Fruit fly (Drosophila melanogaster) whole organism, embryonic: ENCODE results near the gene CG46307.
A peak's percentile ranks its signal among the peaks of the same experiment; 100 is the strongest.

ENCODE experiments used
- Adf1 ChIP-seq: fragments of 200-800 bp; sonication (Bioruptor generic); IDR thresholded peaks from 2 replicates; pipeline ENCODE4 v1.3.6; 2022; ENCODE audit warnings: missing biosample characterization, missing genetic modification characterization
- Atf-2 ChIP-seq: fragments of 200-800 bp; sonication (Bioruptor generic); optimal IDR thresholded peaks from 2 replicates; lab custom pipeline; 2016; ENCODE audit warnings: missing biosample characterization, missing genetic modification characterization
- CG10431 ChIP-seq: fragments of 200-800 bp; sonication (Bioruptor generic); optimal IDR thresholded peaks from 3 replicates; lab custom pipeline; 2018; ENCODE audit warnings: missing biosample characterization, mild to moderate bottlenecking, missing genetic modification characterization
- CG11504 ChIP-seq: fragments of 200-800 bp; sonication (Bioruptor generic); optimal IDR thresholded peaks from 3 replicates; lab custom pipeline; 2019; ENCODE audit warnings: missing biosample characterization, mild to moderate bottlenecking, missing genetic modification characterization, moderate library complexity
- CG12391 ChIP-seq: fragments of 200-800 bp; sonication (Bioruptor generic); optimal IDR thresholded peaks from 3 replicates; lab custom pipeline; 2018; ENCODE audit warnings: missing biosample characterization, mild to moderate bottlenecking, missing genetic modification characterization, moderate library complexity
- CG12769 ChIP-seq: fragments of 200-800 bp; sonication (Bioruptor generic); optimal IDR thresholded peaks from 2 replicates; lab custom pipeline; 2019; ENCODE audit warnings: missing biosample characterization, mild to moderate bottlenecking, missing genetic modification characterization, moderate library complexity
- CG13287 ChIP-seq: fragments of 200-800 bp; sonication (Bioruptor generic); IDR thresholded peaks from 2 replicates; pipeline ENCODE4 v1.3.6; 2022; ENCODE audit warnings: missing biosample characterization, missing genetic modification characterization; ENCODE audit not compliant: partially characterized antibody
- CG14014 ChIP-seq: fragments of 200-800 bp; sonication (Bioruptor generic); IDR thresholded peaks from 2 replicates; pipeline ENCODE4 v1.3.6; 2022; ENCODE audit warnings: missing biosample characterization, missing genetic modification characterization
- CG16779 ChIP-seq: fragments of 200-800 bp; sonication (Bioruptor generic); IDR thresholded peaks from 2 replicates; pipeline ENCODE4 v1.3.6; 2022; ENCODE audit warnings: missing biosample characterization, missing genetic modification characterization
- CG16815 ChIP-seq: fragments of 200-800 bp; sonication (Bioruptor generic); optimal IDR thresholded peaks from 3 replicates; lab custom pipeline; 2017; ENCODE audit warnings: missing biosample characterization, mild to moderate bottlenecking, missing genetic modification characterization
- CG17829 ChIP-seq: fragments of 200-800 bp; optimal IDR thresholded peaks from 2 replicates; lab custom pipeline; 2019; ENCODE audit warnings: missing biosample characterization, mild to moderate bottlenecking, missing genetic modification characterization, moderate library complexity
- CG17912 ChIP-seq: fragments of 200-800 bp; sonication (Bioruptor generic); optimal IDR thresholded peaks from 2 replicates; lab custom pipeline; 2018; ENCODE audit warnings: missing biosample characterization, mild to moderate bottlenecking, missing genetic modification characterization
- CG3838 ChIP-seq: fragments of 200-800 bp; sonication (Bioruptor generic); optimal IDR thresholded peaks from 3 replicates; lab custom pipeline; 2016; ENCODE audit warnings: missing biosample characterization, missing genetic modification characterization
- CG3995 ChIP-seq: fragments of 200-800 bp; sonication (Bioruptor generic); optimal IDR thresholded peaks from 3 replicates; lab custom pipeline; 2016; ENCODE audit warnings: missing biosample characterization, missing genetic modification characterization
- CG4328 ChIP-seq: fragments of 200-800 bp; sonication (Bioruptor generic); optimal IDR thresholded peaks from 3 replicates; lab custom pipeline; 2017; ENCODE audit warnings: missing biosample characterization, missing genetic modification reagents, missing genetic modification characterization
- CG4820 ChIP-seq: fragments of 200-800 bp; sonication (Bioruptor generic); optimal IDR thresholded peaks from 3 replicates; lab custom pipeline; 2016; ENCODE audit warnings: missing biosample characterization, missing genetic modification characterization
- CG5180 ChIP-seq: fragments of 200-800 bp; sonication (Bioruptor generic); optimal IDR thresholded peaks from 3 replicates; lab custom pipeline; 2017; ENCODE audit warnings: missing biosample characterization, missing genetic modification characterization, mild to moderate bottlenecking, moderate library complexity, missing genetic modification reagents
- CG6272 ChIP-seq: fragments of 200-800 bp; sonication (Bioruptor generic); IDR thresholded peaks from 2 replicates; pipeline ENCODE4 v1.3.6; 2022; ENCODE audit warnings: missing biosample characterization, missing genetic modification characterization
- CG7786 ChIP-seq: fragments of 200-800 bp; sonication (Bioruptor generic); optimal IDR thresholded peaks from 2 replicates; lab custom pipeline; 2016; ENCODE audit warnings: missing biosample characterization, missing genetic modification characterization
- CG7928 ChIP-seq: fragments of 200-800 bp; sonication (Bioruptor generic); optimal IDR thresholded peaks from 2 replicates; lab custom pipeline; 2017; ENCODE audit warnings: missing biosample characterization, mild to moderate bottlenecking, missing genetic modification characterization
- CrebB ChIP-seq: fragments of 200-800 bp; sonication (Bioruptor generic); optimal IDR thresholded peaks from 3 replicates; lab custom pipeline; 2018; ENCODE audit warnings: missing biosample characterization, mild to moderate bottlenecking, missing genetic modification characterization
- Doc3 ChIP-seq: fragments of 200-800 bp; sonication (Bioruptor generic); IDR thresholded peaks from 3 replicates; pipeline ENCODE4 v1.3.6; 2022; ENCODE audit warnings: missing biosample characterization, missing genetic modification characterization; ENCODE audit not compliant: partially characterized antibody
- Dref ChIP-seq: fragments of 200-800 bp; sonication (Bioruptor generic); IDR thresholded peaks from 2 replicates; pipeline ENCODE4 v1.3.6; 2022; ENCODE audit warnings: missing biosample characterization, missing genetic modification characterization
- Hr39 ChIP-seq: fragments of >200 bp; optimal IDR thresholded peaks from 2 replicates; lab custom pipeline; 2017
- MTF-1 ChIP-seq: fragments of 200-800 bp; sonication (Bioruptor generic); optimal IDR thresholded peaks from 2 replicates; lab custom pipeline; 2018; ENCODE audit warnings: missing biosample characterization, mild to moderate bottlenecking, missing genetic modification characterization, borderline replicate concordance
- Mes4 ChIP-seq: fragments of 200-800 bp; sonication (Bioruptor generic); optimal IDR thresholded peaks from 2 replicates; lab custom pipeline; 2016; ENCODE audit warnings: missing biosample characterization, missing genetic modification characterization
- Myb ChIP-seq: fragments of 200-800 bp; sonication (Bioruptor generic); optimal IDR thresholded peaks from 2 replicates; lab custom pipeline; 2016; ENCODE audit warnings: missing biosample characterization, missing genetic modification characterization
- Sox102F ChIP-seq: fragments of 200-800 bp; sonication (Bioruptor generic); optimal IDR thresholded peaks from 2 replicates; lab custom pipeline; 2018; ENCODE audit warnings: missing biosample characterization, mild to moderate bottlenecking, missing genetic modification characterization, moderate library complexity
- Tbp ChIP-seq: fragments of >200 bp; optimal IDR thresholded peaks from 2 replicates; lab custom pipeline; 2018; ENCODE audit warnings: missing biosample characterization, missing genetic modification characterization
- bab2 ChIP-seq: fragments of 200-800 bp; sonication (Bioruptor generic); optimal IDR thresholded peaks from 2 replicates; lab custom pipeline; 2016; ENCODE audit warnings: missing biosample characterization, missing genetic modification characterization
- caup ChIP-seq: fragments of 200-800 bp; sonication (Bioruptor generic); optimal IDR thresholded peaks from 3 replicates; lab custom pipeline; 2017; ENCODE audit warnings: missing biosample characterization, mild to moderate bottlenecking, missing genetic modification characterization, moderate library complexity; ENCODE audit not compliant: severe bottlenecking
- dm ChIP-seq: fragments of 200-800 bp; sonication (Bioruptor generic); optimal IDR thresholded peaks from 3 replicates; lab custom pipeline; 2016; ENCODE audit warnings: missing biosample characterization, missing genetic modification characterization
- dmrt11E ChIP-seq: fragments of 200-800 bp; sonication (Bioruptor generic); optimal IDR thresholded peaks from 3 replicates; lab custom pipeline; 2018; ENCODE audit warnings: missing biosample characterization, mild to moderate bottlenecking, missing genetic modification characterization, moderate library complexity
- dpn ChIP-seq, 2 experiments: fragments of 200-800 bp; sonication (Bioruptor generic); optimal IDR thresholded peaks; 3 replicates each; lab custom pipeline; 2016; ENCODE audit warnings: missing biosample characterization in 2 of 2, missing genetic modification characterization in 2 of 2
- emc ChIP-seq: fragments of 200-800 bp; sonication (Bioruptor generic); optimal IDR thresholded peaks from 2 replicates; lab custom pipeline; 2016; ENCODE audit warnings: missing biosample characterization, missing genetic modification characterization
- eyg ChIP-seq: fragments of 200-800 bp; sonication (Bioruptor generic); optimal IDR thresholded peaks from 3 replicates; lab custom pipeline; 2016; ENCODE audit warnings: missing biosample characterization, missing genetic modification characterization
- gce ChIP-seq: fragments of 200-800 bp; sonication (Bioruptor generic); IDR thresholded peaks from 3 replicates; pipeline ENCODE4 v1.3.6; 2022; ENCODE audit warnings: missing biosample characterization, missing genetic modification characterization
- gem ChIP-seq: fragments of 200-800 bp; sonication (Bioruptor generic); optimal IDR thresholded peaks from 2 replicates; lab custom pipeline; 2019; ENCODE audit warnings: missing biosample characterization, mild to moderate bottlenecking, missing genetic modification characterization, moderate library complexity
- gfzf ChIP-seq: fragments of 200-800 bp; sonication (Bioruptor generic); optimal IDR thresholded peaks from 2 replicates; lab custom pipeline; 2016; ENCODE audit warnings: missing biosample characterization, mild to moderate bottlenecking, missing genetic modification characterization, moderate library complexity
- gsb ChIP-seq: fragments of 200-800 bp; sonication (Bioruptor generic); IDR thresholded peaks from 2 replicates; pipeline ENCODE4 v1.3.6; 2022; ENCODE audit warnings: missing biosample characterization, missing genetic modification characterization
- ind ChIP-seq: fragments of 200-800 bp; sonication (Bioruptor generic); optimal IDR thresholded peaks from 3 replicates; lab custom pipeline; 2016; ENCODE audit warnings: missing biosample characterization, missing genetic modification characterization
- jing ChIP-seq: fragments of 200-800 bp; sonication (Bioruptor generic); optimal IDR thresholded peaks from 2 replicates; lab custom pipeline; 2018; ENCODE audit warnings: missing biosample characterization, mild to moderate bottlenecking, missing genetic modification characterization
- lola ChIP-seq, 3 experiments: fragments of >200 bp in 2 of 3; fragments of 200-800 bp in 1 of 3; sonication (Bioruptor generic) in 1 of 3; optimal IDR thresholded peaks; 2 replicates each; lab custom pipeline; 2017 to 2019; ENCODE audit warnings: missing biosample characterization in 3 of 3, missing genetic modification characterization in 3 of 3, mild to moderate bottlenecking in 1 of 3, moderate library complexity in 1 of 3
- phol ChIP-seq: fragments of 200-800 bp; sonication (Bioruptor generic); optimal IDR thresholded peaks from 3 replicates; lab custom pipeline; 2018; ENCODE audit warnings: missing biosample characterization, mild to moderate bottlenecking, missing genetic modification characterization, moderate library complexity
- repo ChIP-seq: fragments of 200-800 bp; sonication (Bioruptor generic); optimal IDR thresholded peaks from 2 replicates; lab custom pipeline; 2016; ENCODE audit warnings: missing biosample characterization, missing genetic modification characterization
- schlank ChIP-seq: fragments of 200-800 bp; sonication (Bioruptor generic); optimal IDR thresholded peaks from 2 replicates; lab custom pipeline; 2018; ENCODE audit warnings: missing biosample characterization, mild to moderate bottlenecking, missing genetic modification characterization
- sd ChIP-seq: fragments of 200-800 bp; sonication (Bioruptor generic); optimal IDR thresholded peaks from 3 replicates; lab custom pipeline; 2018; ENCODE audit warnings: missing biosample characterization, mild to moderate bottlenecking, missing genetic modification characterization, moderate library complexity
- sens ChIP-seq: fragments of 200-800 bp; sonication (Bioruptor generic); peaks from one replicate; lab custom pipeline; 2016; ENCODE audit warnings: missing biosample characterization, missing genetic modification characterization
- stc ChIP-seq: fragments of 200-800 bp; sonication (Bioruptor generic); IDR thresholded peaks from 2 replicates; pipeline ENCODE4 v1.3.6; 2022; ENCODE audit warnings: missing biosample characterization, missing genetic modification characterization
- vvl ChIP-seq: fragments of 200-800 bp; sonication (Bioruptor generic); IDR thresholded peaks from 2 replicates; pipeline ENCODE4 v1.3.6; 2022; ENCODE audit warnings: missing biosample characterization, missing genetic modification characterization
- wor ChIP-seq: fragments of 200-800 bp; sonication (Bioruptor generic); IDR thresholded peaks from 2 replicates; pipeline ENCODE4 v1.3.6; 2022; ENCODE audit warnings: missing biosample characterization, missing genetic modification characterization

Gene CG46307

dm6 chr2L:21158554-21158953, 54.2 kb downstream of the CG46307 start, which contains the start of the genes Coq3 and Pld3 (continued):
- TF ChIP-seq Atf-2 (GFP tag; lab: Kevin White, UChicago) (peak; percentile 35), CG6272 (GFP tag; lab: Robert Waterston, UW) (0 out of 2 replicates have a peak, but pooled peaks have one; percentile 44), lola (GFP tag; optimal IDR thresholded peaks at IDR 0.05; lab: Kevin White, UChicago) (peak in 1 of 3 experiments; percentile 69), CG11504 (tag; lab: Kevin White, UChicago) (peak; percentile 86), CG16779 (GFP tag; lab: Robert Waterston, UW) (peak; percentile 80), ind (GFP tag; lab: Kevin White, UChicago) (peak; percentile 89), schlank (tag; lab: Kevin White, UChicago) (peak; percentile 70), dm (GFP tag; lab: Kevin White, UChicago) (no peak), dmrt11E (tag; lab: Kevin White, UChicago) (peak; percentile 68), gfzf (GFP tag; lab: Kevin White, UChicago) (no peak), CG17912 (GFP tag; lab: Kevin White, UChicago) (peak; percentile 35), CG7786 (GFP tag; lab: Kevin White, UChicago) (peak; percentile 65), Mes4 (GFP tag; lab: Kevin White, UChicago) (peak; percentile 23), eyg (peak; percentile 40), dpn (GFP tag; optimal IDR thresholded peaks at IDR 0.05; lab: Kevin White, UChicago) (peak; percentile 73 to 83), stc (peak; percentile 69; the same call in 1 of the 2 replicates), CG17829 (tag; lab: Kevin White, UChicago) (peak; percentile 88), Tbp (no peak), CG3995 (GFP tag; lab: Kevin White, UChicago) (peak; percentile 77), CG7928 (GFP tag; lab: Kevin White, UChicago) (peak; percentile 41), Dref (GFP tag; lab: Robert Waterston, UW) (no peak), Myb (GFP tag; lab: Kevin White, UChicago) (peak; percentile 14), sens (GFP tag; lab: Kevin White, UChicago) (peak; percentile 96), phol (tag; lab: Kevin White, UChicago) (peak; percentile 84), CG14014 (GFP tag; lab: Robert Waterston, UW) (peak; percentile 81), CG16815 (peak; percentile 73), Adf1 (GFP tag; lab: Robert Waterston, UW) (peak; percentile 56), gce (peak; percentile 67; the same call in 2 of the 3 replicates), caup (GFP tag; lab: Kevin White, UChicago) (peak; percentile 75), CG5180 (GFP tag; lab: Kevin White, UChicago) (peak; percentile 39), repo (peak; percentile 49), vvl (peak; percentile 94), Hr39 (no peak), wor (GFP tag; lab: Robert Waterston, UW) (no peak), CG10431 (GFP tag; lab: Kevin White, UChicago) (peak; percentile 6), gsb (GFP tag; lab: Robert Waterston, UW) (peak; percentile 60), Doc3 (GFP tag; lab: Robert Waterston, UW) (no peak), MTF-1 (GFP tag; lab: Kevin White, UChicago) (peak; percentile 32), jing (GFP tag; lab: Kevin White, UChicago) (no peak), CG13287 (GFP tag; lab: Robert Waterston, UW) (no peak), CG4328 (GFP tag; lab: Kevin White, UChicago) (peak; percentile 66), bab2 (GFP tag; lab: Kevin White, UChicago) (peak; percentile 62), CG3838 (GFP tag; lab: Kevin White, UChicago) (peak; percentile 25), gem (tag; lab: Kevin White, UChicago) (peak; percentile 87), CG12769 (tag; lab: Kevin White, UChicago) (peak; percentile 79), Sox102F (GFP tag; lab: Kevin White, UChicago) (peak; percentile 87), CrebB (tag; lab: Kevin White, UChicago) (peak; percentile 60), emc (GFP tag; lab: Kevin White, UChicago) (no peak), CG12391 (tag; lab: Kevin White, UChicago) (peak; percentile 86), CG4820 (GFP tag; lab: Kevin White, UChicago) (peak; percentile 69), sd (tag; lab: Kevin White, UChicago) (no peak)
